Fruit fly (Drosophila melanogaster): ENCODE measurements around the gene Gat.

DNA sequence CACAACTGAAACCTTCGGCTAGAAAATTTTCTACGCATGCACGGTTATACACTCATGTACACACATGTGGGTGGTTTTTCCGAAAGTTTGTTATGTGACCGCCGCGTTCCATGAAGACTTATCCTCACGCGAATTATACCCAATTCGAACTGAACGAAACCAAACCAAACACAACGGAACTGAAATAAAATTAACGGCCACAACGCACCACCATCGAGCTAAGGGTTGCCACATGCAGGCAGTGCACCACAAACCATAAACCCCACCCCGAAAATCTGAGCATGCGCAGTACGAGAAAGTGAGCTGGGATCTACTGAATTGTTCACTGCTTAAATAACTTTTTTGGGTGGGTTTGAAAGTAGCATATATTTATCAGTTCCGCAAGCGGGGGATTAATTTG lies 22.0 kb upstream of the Gat start, which contains the start of gene onecut:
- TF ChIP-seq Dip2 (GFP tag; IDR thresholded peaks at IDR 0.05), result no peak
- no peak for TF ChIP-seq chm (GFP tag; IDR thresholded peaks at IDR 0.05)
- no peak for TF ChIP-seq kay (GFP tag; optimal IDR thresholded peaks at IDR 0.05)
- no peak for TF ChIP-seq CG33557 (GFP tag; optimal IDR thresholded peaks at IDR 0.05)
- TF ChIP-seq gcm2 (GFP tag; optimal IDR thresholded peaks at IDR 0.05), result no peak
- TF ChIP-seq CG12391 (tag; optimal IDR thresholded peaks at IDR 0.05), result no peak
- no peak for TF ChIP-seq CG9215 (GFP tag; IDR thresholded peaks at IDR 0.05)
- no peak for TF ChIP-seq pita (GFP tag; optimal IDR thresholded peaks at IDR 0.05)
- no peak for TF ChIP-seq luna (GFP tag; optimal IDR thresholded peaks at IDR 0.05)
- no peak for TF ChIP-seq ttk (GFP tag; IDR thresholded peaks at IDR 0.05)
- no peak for TF ChIP-seq nom (GFP tag; optimal IDR thresholded peaks at IDR 0.05)
- TF ChIP-seq br (optimal IDR thresholded peaks at IDR 0.05), result no peak

All from whole organism, embryonic.